Fruit fly (Drosophila melanogaster): Measurements from ENCODE around the gene robl37BC.
A peak's percentile ranks its signal among the peaks of the same experiment; 100 is the strongest.

The robl37BC gene

DNA sequence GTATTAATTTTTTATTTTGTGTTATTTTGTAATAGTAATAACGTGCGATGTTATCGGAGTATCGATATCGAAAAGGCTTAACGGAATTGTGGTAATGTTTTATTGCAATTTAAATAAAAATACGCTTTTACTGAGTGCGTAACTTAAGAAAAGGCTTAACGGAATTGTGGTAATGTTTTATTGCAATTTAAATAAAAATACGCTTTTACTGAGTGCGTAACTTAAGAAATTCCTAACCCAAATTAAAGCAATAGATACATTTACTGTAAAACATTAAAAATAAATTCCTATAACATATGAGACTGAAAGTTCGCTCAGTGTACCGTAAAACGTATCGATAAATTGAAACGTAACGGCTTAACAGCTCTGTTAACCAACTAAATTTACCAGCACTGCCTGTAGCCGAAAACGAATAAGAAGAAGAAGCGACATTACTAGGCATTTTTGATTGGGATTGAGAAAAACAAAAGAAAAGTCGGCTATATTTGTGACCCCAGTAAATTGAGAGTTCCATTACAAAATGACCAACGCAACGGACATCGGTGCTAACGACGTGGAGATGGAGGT is 41.0 kb downstream of the robl37BC start, which contains the start of gene Rpn3 (continued):
- TF ChIP-seq CG1024 (GFP tag; IDR thresholded peaks at IDR 0.05), result peak; percentile 70
- TF ChIP-seq tgo (GFP tag; IDR thresholded peaks at IDR 0.05), result peak; percentile 86
- TF ChIP-seq vvl (GFP tag; IDR thresholded peaks at IDR 0.05), result peak; percentile 95
- TF ChIP-seq CG30020 (tag; optimal IDR thresholded peaks at IDR 0.05), result peak; percentile 55
- no peak for TF ChIP-seq ash1 (GFP tag; optimal IDR thresholded peaks at IDR 0.05)
- no peak for TF ChIP-seq sqz (GFP tag; optimal IDR thresholded peaks at IDR 0.05)
- peak; percentile 61; the same call in 1 of the 2 replicates for TF ChIP-seq CG10321 (GFP tag; IDR thresholded peaks at IDR 0.05)
- peak; percentile 68 for TF ChIP-seq slou (GFP tag; optimal IDR thresholded peaks at IDR 0.05)
- TF ChIP-seq CG17829 (tag; optimal IDR thresholded peaks at IDR 0.05), result peak; percentile 88
- peak; percentile 75; the same call in 2 of the 3 replicates for TF ChIP-seq CG11456 (GFP tag; IDR thresholded peaks at IDR 0.05)
- no peak for TF ChIP-seq CG4707 (GFP tag; optimal IDR thresholded peaks at IDR 0.05)
- peak; percentile 83 for TF ChIP-seq CG34422 (GFP tag; IDR thresholded peaks at IDR 0.05)
- TF ChIP-seq H15 (GFP tag; IDR thresholded peaks at IDR 0.05), result peak; percentile 87
- TF ChIP-seq pum (GFP tag; optimal IDR thresholded peaks at IDR 0.05), result peak; percentile 69
- TF ChIP-seq Opbp (GFP tag; IDR thresholded peaks at IDR 0.05; ENCODE audit: partially characterized antibody), result no peak; the same call in 2 of the 3 replicates
- peak; percentile 66 for TF ChIP-seq E2f2 (GFP tag; IDR thresholded peaks at IDR 0.05)

DNA sequence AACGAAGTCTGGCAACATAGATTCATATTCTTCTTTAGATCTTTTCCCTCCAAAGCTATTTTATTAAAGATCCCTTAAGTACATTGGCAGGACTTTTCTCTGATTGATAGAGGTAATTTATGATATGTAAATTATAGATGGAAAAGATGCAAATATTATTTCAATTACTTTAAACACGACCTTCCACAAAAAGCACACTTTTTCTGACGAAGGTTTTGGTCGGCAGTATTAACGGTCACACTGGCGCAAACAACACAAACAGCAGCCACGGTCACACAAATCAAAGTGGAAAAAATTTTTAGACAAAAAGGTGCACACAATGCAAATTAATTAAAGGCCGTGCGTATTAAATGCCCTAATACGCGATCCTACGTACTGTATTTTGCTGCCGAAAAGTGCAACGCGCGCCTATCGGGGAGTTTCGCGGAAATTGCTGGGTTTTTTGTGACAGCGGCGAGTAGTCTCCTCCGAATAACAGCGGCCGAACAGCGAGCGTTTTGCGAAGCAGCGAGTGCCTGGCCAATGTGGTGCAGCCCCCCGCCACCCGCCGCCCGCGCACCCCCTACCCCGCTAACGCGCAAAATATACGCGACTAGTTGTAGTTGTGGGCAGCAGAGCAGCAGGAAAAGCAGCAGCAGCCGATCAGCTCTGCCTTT is 43.3 kb downstream of the robl37BC start, which contains the start of gene CG10492:
TSS of gene CG10492 (plus strand) at position 219 of the 656 bp plus-strand sequence.
- TF ChIP-seq nerfin-2 (GFP tag; IDR thresholded peaks at IDR 0.05; ENCODE audit: partially characterized antibody) (no peak), wor (GFP tag; IDR thresholded peaks at IDR 0.05) (no peak), crc (GFP tag; optimal IDR thresholded peaks at IDR 0.05) (no peak), lab (GFP tag; optimal IDR thresholded peaks at IDR 0.05) (no peak), zen (tag; optimal IDR thresholded peaks at IDR 0.05) (peak; percentile 14), Dip3 (GFP tag; optimal IDR thresholded peaks at IDR 0.05) (peak; percentile 12), CG17359 (tag; optimal IDR thresholded peaks at IDR 0.05) (no peak), Ssrp (tag; optimal IDR thresholded peaks at IDR 0.05) (no peak), Deaf1 (tag; optimal IDR thresholded peaks at IDR 0.05) (peak; percentile 10), CG4424 (GFP tag; optimal IDR thresholded peaks at IDR 0.05) (no peak), E2f2 (GFP tag; IDR thresholded peaks at IDR 0.05) (peak; percentile 94), caup (GFP tag; optimal IDR thresholded peaks at IDR 0.05; ENCODE audit: severe bottlenecking) (no peak), sens (GFP tag) (peak; percentile 29), Nf-YC (tag; optimal IDR thresholded peaks at IDR 0.05) (peak; percentile 44), CG3065 (GFP tag; optimal IDR thresholded peaks at IDR 0.05) (no peak), CG3281 (GFP tag; optimal IDR thresholded peaks at IDR 0.05) (no peak), Hr78 (GFP tag; optimal IDR thresholded peaks at IDR 0.05) (no peak), NfI (GFP tag; optimal IDR thresholded peaks at IDR 0.05) (no peak), Hmr (GFP tag; optimal IDR thresholded peaks at IDR 0.05) (peak; percentile 19), CG11560 (tag; IDR thresholded peaks at IDR 0.05) (no peak), bsh (GFP tag; optimal IDR thresholded peaks at IDR 0.05) (no peak), CG1792 (GFP tag; optimal IDR thresholded peaks at IDR 0.05) (no peak), CG17361 (GFP tag; IDR thresholded peaks at IDR 0.05) (peak; percentile 23; the same call in 1 of the 3 replicates), MESR4 (GFP tag; optimal IDR thresholded peaks at IDR 0.05) (peak; percentile 92), CG31441 (GFP tag; IDR thresholded peaks at IDR 0.05) (no peak), Dip2 (GFP tag; IDR thresholded peaks at IDR 0.05) (no peak), phol (tag; optimal IDR thresholded peaks at IDR 0.05) (peak; percentile 62), mld (GFP tag; IDR thresholded peaks at IDR 0.05; ENCODE audit: partially characterized antibody) (no peak), CG4360 (GFP tag; IDR thresholded peaks at IDR 0.05) (no peak), CG8478 (optimal IDR thresholded peaks at IDR 0.05) (no peak), CG8765 (GFP tag; IDR thresholded peaks at IDR 0.05) (peak; percentile 19; the same call in 1 of the 2 replicates), CG18599 (GFP tag; optimal IDR thresholded peaks at IDR 0.05) (no peak), CG3407 (GFP tag; optimal IDR thresholded peaks at IDR 0.05) (no peak)

Data from whole organism, embryonic.